Worm (Caenorhabditis elegans) whole organism, L4 larva: ENCODE results near the gene hch-1.

ENCODE experiments used
- F10B5.3 ChIP-seq: sonication (generic microtip); optimal IDR thresholded peaks from 2 replicates; lab custom pipeline; 2016; ENCODE audit warnings: mild to moderate bottlenecking, missing genetic modification characterization, missing compliant biosample characterization
- F44E2.7 ChIP-seq: fragments of 200-800 bp; sonication (Bioruptor generic); IDR thresholded peaks from 2 replicates; pipeline ENCODE4 v2.1.2; 2022; ENCODE audit warnings: missing genetic modification characterization, missing compliant biosample characterization
- Y75B8A.6 ChIP-seq: fragments of 200-800 bp; sonication (Bioruptor generic); IDR thresholded peaks from 2 replicates; pipeline ENCODE4 v1.3.6; 2022; ENCODE audit warnings: missing genetic modification reagents, missing genetic modification characterization, missing compliant biosample characterization
- ZK546.5 ChIP-seq, 2 experiments: sonication (generic microtip); optimal IDR thresholded peaks; 2 replicates each; lab custom pipeline; 2017; ENCODE audit warnings: missing biosample characterization in 2 of 2, missing genetic modification characterization in 2 of 2
- ama-1 ChIP-seq: fragments of 150-350 bp; optimal IDR thresholded peaks from 2 replicates; lab custom pipeline; 2014; ENCODE audit warnings: inconsistent platforms, mixed read lengths
- arid-1 ChIP-seq: fragments of 200-800 bp; sonication (Bioruptor generic); conservative IDR thresholded peaks from 2 replicates; pipeline ENCODE4 v1.3.6; 2022; ENCODE audit warnings: missing genetic modification reagents, missing genetic modification characterization, missing compliant biosample characterization
- ceh-20 ChIP-seq: fragments of 200-800 bp; sonication (Bioruptor generic); IDR thresholded peaks from 2 replicates; pipeline ENCODE4 v1.3.6; 2022; ENCODE audit warnings: missing genetic modification reagents, missing genetic modification characterization, missing compliant biosample characterization
- daf-19 ChIP-seq: fragments of 200-800 bp; sonication (Bioruptor generic); conservative IDR thresholded peaks from 2 replicates; pipeline ENCODE4 v1.3.6; 2022; ENCODE audit warnings: missing genetic modification characterization, missing compliant biosample characterization
- dmd-6 ChIP-seq: fragments of 200-800 bp; sonication (Bioruptor generic); IDR thresholded peaks from 2 replicates; pipeline ENCODE4 v1.3.6; 2022; ENCODE audit warnings: missing genetic modification reagents, missing genetic modification characterization, missing compliant biosample characterization
- dmd-9 ChIP-seq: fragments of 200-800 bp; sonication (Bioruptor generic); IDR thresholded peaks from 2 replicates; pipeline ENCODE4 v1.3.6; 2022; ENCODE audit warnings: missing genetic modification reagents, missing genetic modification characterization, missing compliant biosample characterization
- egl-27 ChIP-seq: sonication (generic microtip); optimal IDR thresholded peaks from 3 replicates; lab custom pipeline; 2017; ENCODE audit warnings: missing biosample characterization, missing genetic modification reagents, missing genetic modification characterization
- egl-43 ChIP-seq: fragments of 200-800 bp; sonication (Bioruptor generic); IDR thresholded peaks from 2 replicates; pipeline ENCODE4 v1.3.6; 2022; ENCODE audit warnings: missing genetic modification reagents, missing genetic modification characterization, missing compliant biosample characterization
- hif-1 ChIP-seq, 2 experiments: sonication (generic microtip); optimal IDR thresholded peaks; 2 replicates each; lab custom pipeline; 2016 to 2017; ENCODE audit warnings: missing compliant biosample characterization in 2 of 2, missing genetic modification characterization in 2 of 2, missing genetic modification reagents in 2 of 2, missing genotype in 2 of 2, mild to moderate bottlenecking in 1 of 2
- jun-1 ChIP-seq: fragments of 150-350 bp; optimal IDR thresholded peaks from 2 replicates; lab custom pipeline; 2014; ENCODE audit warnings: missing biosample characterization, missing genetic modification reagents, missing genetic modification characterization
- lin-1 ChIP-seq: fragments of 200-800 bp; sonication (Bioruptor generic); IDR thresholded peaks from 2 replicates; pipeline ENCODE4 v1.3.6; 2022; ENCODE audit warnings: missing genetic modification reagents, missing genetic modification characterization, missing compliant biosample characterization
- lin-13 ChIP-seq: fragments of 150-350 bp; optimal IDR thresholded peaks from 2 replicates; lab custom pipeline; 2014; ENCODE audit warnings: missing biosample characterization, missing genetic modification reagents, missing genetic modification characterization
- lsy-2 ChIP-seq, 2 experiments: fragments of 150-350 bp in 1 of 2; sonication (generic microtip) in 1 of 2; optimal IDR thresholded peaks; 2 replicates each; lab custom pipeline; 2014 to 2017; ENCODE audit warnings: missing biosample characterization in 2 of 2, missing genetic modification characterization in 2 of 2
- madf-5 ChIP-seq, 2 experiments: fragments of 200-800 bp; sonication (Bioruptor generic); IDR thresholded peaks; 2 replicates each; pipeline ENCODE4 v1.3.6; 2022; ENCODE audit warnings: missing compliant biosample characterization in 2 of 2, missing genetic modification characterization in 2 of 2
- mdl-1 ChIP-seq, 2 experiments: fragments of 150-350 bp in 1 of 2; sonication (generic microtip) in 1 of 2; optimal IDR thresholded peaks; 2 replicates each; lab custom pipeline; 2014 to 2017; ENCODE audit warnings: missing biosample characterization in 2 of 2, missing genetic modification characterization in 2 of 2
- mdt-29 ChIP-seq: fragments of 200-800 bp; sonication (Bioruptor generic); IDR thresholded peaks from 2 replicates; pipeline ENCODE4 v1.3.6; 2022; ENCODE audit warnings: missing genetic modification reagents, missing genetic modification characterization, missing compliant biosample characterization
- mep-1 ChIP-seq: fragments of 150-350 bp; sonication (generic microtip); optimal IDR thresholded peaks from 3 replicates; lab custom pipeline; 2014; ENCODE audit warnings: missing biosample characterization, missing genetic modification characterization
- mxl-2 ChIP-seq: fragments of 200-800 bp; sonication (Bioruptor generic); conservative IDR thresholded peaks from 2 replicates; pipeline ENCODE4 v1.3.6; 2022; ENCODE audit warnings: missing genetic modification reagents, missing genetic modification characterization, missing compliant biosample characterization
- mxl-3 ChIP-seq: fragments of 200-800 bp; sonication (Bioruptor generic); optimal IDR thresholded peaks from 2 replicates; lab custom pipeline; 2018; ENCODE audit warnings: mild to moderate bottlenecking, missing genetic modification characterization, missing compliant biosample characterization
- nhr-111 ChIP-seq: fragments of 200-800 bp; sonication (Bioruptor generic); optimal IDR thresholded peaks from 2 replicates; lab custom pipeline; 2018; ENCODE audit warnings: mild to moderate bottlenecking, missing genetic modification characterization, missing compliant biosample characterization
- nhr-48 ChIP-seq: sonication (generic microtip); optimal IDR thresholded peaks from 2 replicates; lab custom pipeline; 2016; ENCODE audit warnings: mild to moderate bottlenecking, missing genetic modification characterization, missing compliant biosample characterization
- php-3 ChIP-seq: fragments of 200-800 bp; sonication (Bioruptor generic); IDR thresholded peaks from 2 replicates; pipeline ENCODE4 v1.3.6; 2022; ENCODE audit warnings: missing genetic modification reagents, missing genetic modification characterization, missing compliant biosample characterization
- pqm-1 ChIP-seq: sonication (generic microtip); optimal IDR thresholded peaks from 2 replicates; lab custom pipeline; 2017; ENCODE audit warnings: missing biosample characterization, missing genetic modification characterization
- skn-1 ChIP-seq: fragments of 150-350 bp; optimal IDR thresholded peaks from 2 replicates; lab custom pipeline; 2014; ENCODE audit warnings: missing biosample characterization, missing genetic modification characterization
- snpc-1.2 ChIP-seq: fragments of 200-800 bp; sonication (Bioruptor generic); IDR thresholded peaks from 2 replicates; pipeline ENCODE4 v1.3.6; 2022; ENCODE audit warnings: missing genetic modification reagents, missing genetic modification characterization, missing compliant biosample characterization
- spr-3 ChIP-seq: fragments of 200-800 bp; sonication (Bioruptor generic); optimal IDR thresholded peaks from 2 replicates; lab custom pipeline; 2018; ENCODE audit warnings: mild to moderate bottlenecking, missing genetic modification characterization, missing compliant biosample characterization
- unc-62 ChIP-seq, 3 experiments: fragments of 150-350 bp in 1 of 3; sonication (generic microtip); optimal IDR thresholded peaks in 2 of 3; peaks in 1 of 3; 1 replicate in 1 of 3; 2 replicates in 2 of 3; lab custom pipeline; 2014 to 2017; ENCODE audit warnings: missing biosample characterization in 3 of 3, missing genetic modification characterization in 3 of 3, missing genetic modification reagents in 3 of 3, missing genotype in 1 of 3
- vab-7 ChIP-seq: fragments of 200-800 bp; sonication (Bioruptor generic); IDR thresholded peaks from 2 replicates; pipeline ENCODE4 v1.3.6; 2022; ENCODE audit warnings: missing genetic modification reagents, missing genetic modification characterization, missing compliant biosample characterization
- zag-1 ChIP-seq: fragments of 150-350 bp; optimal IDR thresholded peaks from 2 replicates; lab custom pipeline; 2014; ENCODE audit warnings: missing biosample characterization, missing genetic modification characterization
- zfp-2 ChIP-seq: sonication (generic microtip); optimal IDR thresholded peaks from 2 replicates; lab custom pipeline; 2016; ENCODE audit warnings: mild to moderate bottlenecking, missing genetic modification characterization, missing compliant biosample characterization
- ztf-7 ChIP-seq: fragments of 150-350 bp; optimal IDR thresholded peaks from 2 replicates; lab custom pipeline; 2014; ENCODE audit warnings: missing biosample characterization, missing genetic modification characterization

Gene hch-1

ce11 chrX:14664028-14664427, 35.7 kb downstream of the hch-1 start, which contains the start of gene C26G2.2:
Gene C26G2.2 (plus strand): TSS chrX:14664328.
- no peak for TF ChIP-seq zag-1
- TF ChIP-seq unc-62 (GFP tag; optimal IDR thresholded peaks at IDR 0.05 in 1 of 2; lab: Kevin White, UChicago): peak in 1 of 2 experiments; percentile 71
- no peak for TF ChIP-seq unc-62 (tag; optimal IDR thresholded peaks at IDR 0.05; lab: Kevin White, UChicago)

ce11 chrX:14662460-14662859, 37.3 kb downstream of the hch-1 start:
- no peak for TF ChIP-seq ztf-7 (tag; lab: Kevin White, UChicago)
- TF ChIP-seq mxl-2 (GFP tag; lab: Robert Waterston, UW): no peak
- no peak for TF ChIP-seq egl-27 (tag; lab: Kevin White, UChicago)
- TF ChIP-seq hif-1 (tag; optimal IDR thresholded peaks at IDR 0.05; lab: Kevin White, UChicago): no peak
- peak in 1 of 2 experiments; percentile 12 for TF ChIP-seq unc-62 (GFP tag; optimal IDR thresholded peaks at IDR 0.05 in 1 of 2; lab: Kevin White, UChicago)
- no peak for TF ChIP-seq unc-62 (tag; optimal IDR thresholded peaks at IDR 0.05; lab: Kevin White, UChicago)

- TF ChIP-seq mdt-29 (GFP tag; lab: Robert Waterston, UW) (no peak), mdl-1 (tag; optimal IDR thresholded peaks at IDR 0.05; lab: Kevin White, UChicago) (no peak), F10B5.3 (tag; lab: Kevin White, UChicago) (no peak), madf-5 (GFP tag; IDR thresholded peaks at IDR 0.05; lab: Robert Waterston, UW) (no peak), vab-7 (no peak), dmd-6 (GFP tag; lab: Robert Waterston, UW) (no peak), arid-1 (GFP tag; lab: Robert Waterston, UW) (no peak), mxl-2 (GFP tag; lab: Robert Waterston, UW) (no peak), ama-1 (lab: Kevin White, UChicago) (no peak), ZK546.5 (tag; optimal IDR thresholded peaks at IDR 0.05; lab: Kevin White, UChicago) (no peak), lin-13 (GFP tag; lab: Kevin White, UChicago) (no peak)
Observed at ce11 chrX:14661918-14662317, 37.9 kb downstream of the hch-1 start.

ce11 chrX:14659454-14659853, 40.3 kb downstream of the hch-1 start:
- TF ChIP-seq lin-1 (GFP tag; lab: Robert Waterston, UW) (no peak), php-3 (no peak), egl-43 (no peak), jun-1 (tag; lab: Kevin White, UChicago) (no peak), snpc-1.2 (GFP tag; lab: Robert Waterston, UW) (no peak), skn-1 (no peak), lsy-2 (tag; optimal IDR thresholded peaks at IDR 0.05; lab: Kevin White, UChicago) (no peak), mep-1 (tag; lab: Kevin White, UChicago) (no peak), ztf-7 (tag; lab: Kevin White, UChicago) (no peak), F44E2.7 (GFP tag; lab: Robert Waterston, UW) (no peak), daf-19 (GFP tag; lab: Robert Waterston, UW) (no peak), pqm-1 (tag; lab: Kevin White, UChicago) (no peak), nhr-111 (GFP tag; lab: Kevin White, UChicago) (no peak), Y75B8A.6 (GFP tag; lab: Robert Waterston, UW) (no peak), mdt-29 (GFP tag; lab: Robert Waterston, UW) (no peak), ceh-20 (no peak), nhr-48 (tag; lab: Kevin White, UChicago) (no peak), dmd-9 (no peak)

- TF ChIP-seq mxl-3 (GFP tag; lab: Kevin White, UChicago): no peak
- no peak for TF ChIP-seq zfp-2
- no peak for TF ChIP-seq spr-3 (GFP tag; lab: Kevin White, UChicago)
Observed at ce11 chrX:14657445-14657844, 42.3 kb downstream of the hch-1 start.
